Fruit fly (Drosophila melanogaster): ENCODE measurements around the gene aurA.

dm6 chr3R:11982547-11982946 is 19.6 kb downstream of the aurA start:
- TF ChIP-seq ttk (optimal IDR thresholded peaks at IDR 0.05) (no peak), Myc (optimal IDR thresholded peaks at IDR 0.05) (no peak), h (optimal IDR thresholded peaks at IDR 0.05) (no peak), psq (optimal IDR thresholded peaks at IDR 0.05) (no peak), insv (optimal IDR thresholded peaks at IDR 0.05) (no peak)
